Fruit fly (Drosophila melanogaster): ENCODE data around the gene Rh2.

- no peak for TF ChIP-seq CG6854 (GFP tag; optimal IDR thresholded peaks at IDR 0.05)
- no peak for TF ChIP-seq net (GFP tag; optimal IDR thresholded peaks at IDR 0.05)
- peak; percentile 25 for TF ChIP-seq CG32006 (GFP tag; optimal IDR thresholded peaks at IDR 0.05)
- TF ChIP-seq OdsH (GFP tag; optimal IDR thresholded peaks at IDR 0.05) = peak; percentile 17
- TF ChIP-seq acj6 (GFP tag; optimal IDR thresholded peaks at IDR 0.05) = peak; percentile 3
- TF ChIP-seq svp (GFP tag) = peak; percentile 65
Observed at dm6 chr3R:18905921-18906878, 7.0 kb downstream of the Rh2 start, which contains the start of gene EndoA.
